Worm (Caenorhabditis elegans) whole organism, late embryonic: ENCODE results near the gene ets-5.

Experiments used
- C38D4.7 ChIP-seq: fragments of 200-800 bp; sonication (Bioruptor generic); optimal IDR thresholded peaks from 2 replicates; lab custom pipeline; 2018; ENCODE audit warnings: mild to moderate bottlenecking, missing genetic modification characterization, moderate library complexity, missing compliant biosample characterization
- F13H6.1 ChIP-seq: sonication (generic microtip); optimal IDR thresholded peaks from 2 replicates; lab custom pipeline; 2016; ENCODE audit warnings: missing genetic modification characterization, missing compliant biosample characterization
- T23F11.4 ChIP-seq: fragments of 200-800 bp; sonication (Bioruptor generic); optimal IDR thresholded peaks from 2 replicates; lab custom pipeline; 2018; ENCODE audit warnings: mild to moderate bottlenecking, missing genetic modification characterization, missing compliant biosample characterization
- ceh-18 ChIP-seq: sonication (generic microtip); optimal IDR thresholded peaks from 2 replicates; lab custom pipeline; 2016; ENCODE audit warnings: missing genetic modification characterization, missing compliant biosample characterization
- ceh-19 ChIP-seq: fragments of 200-800 bp; sonication (Bioruptor generic); optimal IDR thresholded peaks from 2 replicates; lab custom pipeline; 2018; ENCODE audit warnings: mild to moderate bottlenecking, missing genetic modification characterization, missing compliant biosample characterization
- ceh-2 ChIP-seq: sonication (generic microtip); optimal IDR thresholded peaks from 2 replicates; lab custom pipeline; 2016; ENCODE audit warnings: missing genotype, missing genetic modification characterization, missing compliant biosample characterization
- ceh-22 ChIP-seq: sonication (generic microtip); optimal IDR thresholded peaks from 2 replicates; lab custom pipeline; 2017; ENCODE audit warnings: missing biosample characterization, missing genetic modification characterization
- ceh-30 ChIP-seq: fragments of 150-350 bp; optimal IDR thresholded peaks from 2 replicates; lab custom pipeline; 2014; ENCODE audit warnings: missing biosample characterization, missing genetic modification characterization
- ceh-31 ChIP-seq: sonication (generic microtip); optimal IDR thresholded peaks from 2 replicates; lab custom pipeline; 2016; ENCODE audit warnings: missing genetic modification characterization, missing compliant biosample characterization
- ceh-34 ChIP-seq: sonication (generic microtip); optimal IDR thresholded peaks from 2 replicates; lab custom pipeline; 2016; ENCODE audit warnings: mild to moderate bottlenecking, missing genetic modification characterization, missing compliant biosample characterization
- ceh-6 ChIP-seq: fragments of 200-800 bp; sonication (Bioruptor generic); optimal IDR thresholded peaks from 2 replicates; lab custom pipeline; 2018; ENCODE audit warnings: mild to moderate bottlenecking, missing genetic modification characterization, missing compliant biosample characterization
- che-1 ChIP-seq: sonication (generic microtip); optimal IDR thresholded peaks from 2 replicates; lab custom pipeline; 2016; ENCODE audit warnings: mild to moderate bottlenecking, missing genetic modification characterization, missing compliant biosample characterization
- dmd-4 ChIP-seq: sonication (generic microtip); optimal IDR thresholded peaks from 2 replicates; lab custom pipeline; 2016; ENCODE audit warnings: borderline replicate concordance, missing genetic modification characterization, missing compliant biosample characterization
- dve-1 ChIP-seq: sonication (generic microtip); optimal IDR thresholded peaks from 2 replicates; lab custom pipeline; 2017; ENCODE audit warnings: antibody characterized with exemption, mild to moderate bottlenecking, missing genetic modification characterization, missing compliant biosample characterization
- fkh-10 ChIP-seq: fragments of 150-350 bp; optimal IDR thresholded peaks from 2 replicates; lab custom pipeline; 2014; ENCODE audit warnings: missing biosample characterization, missing genetic modification reagents, missing genetic modification characterization
- gmeb-2 ChIP-seq: sonication (generic microtip); optimal IDR thresholded peaks from 2 replicates; lab custom pipeline; 2016; ENCODE audit warnings: missing genetic modification characterization, inconsistent platforms, missing compliant biosample characterization
- hlh-30 ChIP-seq: sonication (generic microtip); optimal IDR thresholded peaks from 2 replicates; lab custom pipeline; 2017; ENCODE audit warnings: antibody characterized with exemption, missing genetic modification characterization, missing compliant biosample characterization; ENCODE audit not compliant: insufficient read depth
- hlh-6 ChIP-seq: sonication (generic microtip); optimal IDR thresholded peaks from 2 replicates; lab custom pipeline; 2016; ENCODE audit warnings: missing genotype, missing genetic modification characterization, missing compliant biosample characterization
- hlh-8 ChIP-seq: sonication (generic microtip); optimal IDR thresholded peaks from 2 replicates; lab custom pipeline; 2016; ENCODE audit warnings: missing genotype, missing genetic modification characterization, missing compliant biosample characterization
- madf-2 ChIP-seq: sonication (generic microtip); optimal IDR thresholded peaks from 2 replicates; lab custom pipeline; 2017; ENCODE audit warnings: missing genetic modification characterization, missing compliant biosample characterization
- mec-3 ChIP-seq: sonication (generic microtip); optimal IDR thresholded peaks from 2 replicates; lab custom pipeline; 2016; ENCODE audit warnings: borderline replicate concordance, missing genetic modification characterization, missing compliant biosample characterization
- nhr-11 ChIP-seq: fragments of 150-350 bp; optimal IDR thresholded peaks from 2 replicates; lab custom pipeline; 2014; ENCODE audit warnings: missing biosample characterization, missing genetic modification characterization
- npax-4 ChIP-seq: sonication (generic microtip); optimal IDR thresholded peaks from 2 replicates; lab custom pipeline; 2016; ENCODE audit warnings: missing genetic modification characterization, missing compliant biosample characterization
- pat-9 ChIP-seq: fragments of 200-800 bp; sonication (Bioruptor generic); optimal IDR thresholded peaks from 2 replicates; lab custom pipeline; 2018; ENCODE audit warnings: mild to moderate bottlenecking, missing genetic modification characterization, moderate library complexity, missing compliant biosample characterization
- pha-2 ChIP-seq: sonication (generic microtip); optimal IDR thresholded peaks from 2 replicates; lab custom pipeline; 2017; ENCODE audit warnings: mild to moderate bottlenecking, missing genetic modification characterization, missing compliant biosample characterization
- pha-4 ChIP-seq: fragments of 150-350 bp; optimal IDR thresholded peaks from 2 replicates; lab custom pipeline; 2018; ENCODE audit warnings: missing biosample characterization, missing genetic modification reagents, missing genetic modification characterization
- pros-1 ChIP-seq: fragments of 150-350 bp; optimal IDR thresholded peaks from 2 replicates; lab custom pipeline; 2014; ENCODE audit warnings: missing biosample characterization, missing genetic modification reagents, missing genetic modification characterization
- ref-2 ChIP-seq: sonication (generic microtip); optimal IDR thresholded peaks from 2 replicates; lab custom pipeline; 2016; ENCODE audit warnings: missing genetic modification characterization, missing compliant biosample characterization
- rnt-1 ChIP-seq: sonication (generic microtip); optimal IDR thresholded peaks from 2 replicates; lab custom pipeline; 2016; ENCODE audit warnings: missing genetic modification characterization, missing compliant biosample characterization
- sox-4 ChIP-seq: sonication (generic microtip); optimal IDR thresholded peaks from 2 replicates; lab custom pipeline; 2017; ENCODE audit warnings: mild to moderate bottlenecking, missing genetic modification characterization, inconsistent platforms, missing compliant biosample characterization
- ttx-3 ChIP-seq: sonication (generic microtip); optimal IDR thresholded peaks from 2 replicates; lab custom pipeline; 2016; ENCODE audit warnings: missing genetic modification reagents, missing genetic modification characterization, missing compliant biosample characterization
- unc-3 ChIP-seq, 2 experiments: fragments of 200-800 bp in 1 of 2; sonication (Bioruptor generic) in 1 of 2; sonication (generic microtip) in 1 of 2; conservative IDR thresholded peaks in 1 of 2; optimal IDR thresholded peaks in 1 of 2; 2 replicates each; pipeline versions ENCODE4 v1.3.6 to Lab custom; 2016 to 2022; ENCODE audit warnings: missing compliant biosample characterization in 2 of 2, missing genetic modification characterization in 2 of 2, missing genetic modification reagents in 1 of 2
- unc-55 ChIP-seq: sonication (generic microtip); optimal IDR thresholded peaks from 2 replicates; lab custom pipeline; 2017; ENCODE audit warnings: missing biosample characterization, missing genetic modification reagents, missing genetic modification characterization
- ztf-16 ChIP-seq: sonication (generic microtip); optimal IDR thresholded peaks from 2 replicates; lab custom pipeline; 2017; ENCODE audit warnings: missing genetic modification characterization, missing compliant biosample characterization

The ets-5 gene

ce11 chrX:5098935-5099334, 14.6 kb upstream of the ets-5 start:
- TF ChIP-seq ceh-18 (tag; lab: Kevin White, UChicago): no peak
- TF ChIP-seq pha-2: no peak
- no peak for TF ChIP-seq ceh-6 (GFP tag; lab: Kevin White, UChicago)
- TF ChIP-seq dve-1 (tag; lab: Kevin White, UChicago): no peak
- no peak for TF ChIP-seq ceh-34 (tag; lab: Kevin White, UChicago)
- TF ChIP-seq ceh-31 (tag; lab: Kevin White, UChicago): no peak
- no peak for TF ChIP-seq rnt-1
- no peak for TF ChIP-seq ceh-19 (GFP tag; lab: Kevin White, UChicago)
- TF ChIP-seq F13H6.1: no peak
- no peak for TF ChIP-seq npax-4 (tag; lab: Kevin White, UChicago)

ce11 chrX:5096967-5097366, 12.6 kb upstream of the ets-5 start, which contains the start of gene acn-1:
acn-1 (minus strand) TSS chrX:5097067.
- TF ChIP-seq T23F11.4 (no peak), fkh-10 (GFP tag; lab: Kevin White, UChicago) (no peak), sox-4 (tag; lab: Kevin White, UChicago) (no peak), ttx-3 (tag; lab: Kevin White, UChicago) (no peak), hlh-6 (tag; lab: Kevin White, UChicago) (no peak), nhr-11 (tag; lab: Kevin White, UChicago) (no peak), ceh-18 (tag; lab: Kevin White, UChicago) (no peak), ceh-6 (GFP tag; lab: Kevin White, UChicago) (no peak), pros-1 (tag; lab: Kevin White, UChicago) (no peak), ref-2 (no peak)

ce11 chrX:5093997-5094396, 9.7 kb upstream of the ets-5 start:
- TF ChIP-seq unc-55: no peak
- TF ChIP-seq dve-1 (tag; lab: Kevin White, UChicago): no peak
- no peak for TF ChIP-seq fkh-10 (GFP tag; lab: Kevin White, UChicago)
- TF ChIP-seq ceh-22 (tag; lab: Kevin White, UChicago): no peak
- TF ChIP-seq ceh-30 (tag; lab: Kevin White, UChicago): no peak
- no peak for TF ChIP-seq ceh-2 (tag; lab: Kevin White, UChicago)
- no peak for TF ChIP-seq C38D4.7 (GFP tag; lab: Kevin White, UChicago)
- TF ChIP-seq unc-3 (GFP tag; conservative IDR thresholded peaks at IDR 0.05; lab: Robert Waterston, UW): no peak
- no peak for TF ChIP-seq unc-3 (tag; optimal IDR thresholded peaks at IDR 0.05; lab: Kevin White, UChicago)
- TF ChIP-seq pat-9 (tag; lab: Kevin White, UChicago): no peak
- no peak for TF ChIP-seq gmeb-2 (tag; lab: Kevin White, UChicago)
- TF ChIP-seq hlh-6 (tag; lab: Kevin White, UChicago): no peak
- TF ChIP-seq nhr-11 (tag; lab: Kevin White, UChicago): no peak

- no peak for TF ChIP-seq ceh-19 (GFP tag; lab: Kevin White, UChicago)
- TF ChIP-seq pha-4 (tag; lab: Kevin White, UChicago): no peak
- TF ChIP-seq hlh-8 (tag; lab: Kevin White, UChicago): no peak
- TF ChIP-seq mec-3 (tag; lab: Kevin White, UChicago): no peak
- no peak for TF ChIP-seq C38D4.7 (GFP tag; lab: Kevin White, UChicago)
- no peak for TF ChIP-seq dmd-4 (tag; lab: Kevin White, UChicago)
- TF ChIP-seq nhr-11 (tag; lab: Kevin White, UChicago): no peak
- no peak for TF ChIP-seq ceh-30 (tag; lab: Kevin White, UChicago)
- TF ChIP-seq dve-1 (tag; lab: Kevin White, UChicago): no peak
- no peak for TF ChIP-seq che-1 (tag; lab: Kevin White, UChicago)
- no peak for TF ChIP-seq gmeb-2 (tag; lab: Kevin White, UChicago)
- TF ChIP-seq fkh-10 (GFP tag; lab: Kevin White, UChicago): no peak
- no peak for TF ChIP-seq rnt-1
- no peak for TF ChIP-seq hlh-30 (tag; lab: Kevin White, UChicago)
- TF ChIP-seq madf-2 (tag; lab: Kevin White, UChicago): no peak
- TF ChIP-seq pat-9 (tag; lab: Kevin White, UChicago): no peak
- no peak for TF ChIP-seq ztf-16
- TF ChIP-seq, all 69 proteins: peak for 0
These were observed 3.1 kb upstream of the ets-5 start, which contains the start of gene pnk-4 for ce11 chrX:5087366-5087891. pnk-4 (plus strand) TSS chrX:5087841.
